Worm (Caenorhabditis elegans): ENCODE results near the gene ZK418.13.

The ZK418.13 gene

ce11 chrIII:7072452-7072851 is 3.8 kb downstream of the ZK418.13 start, which contains the start of gene lin-37:
TSS of gene lin-37 (minus strand) at chrIII:7072552.
- TF ChIP-seq nhr-25 (tag; optimal IDR thresholded peaks at IDR 0.05): no peak
- TF ChIP-seq jun-1 (tag; optimal IDR thresholded peaks at IDR 0.05): no peak
- no peak for TF ChIP-seq nhr-12 (tag; optimal IDR thresholded peaks at IDR 0.05)

DNA sequence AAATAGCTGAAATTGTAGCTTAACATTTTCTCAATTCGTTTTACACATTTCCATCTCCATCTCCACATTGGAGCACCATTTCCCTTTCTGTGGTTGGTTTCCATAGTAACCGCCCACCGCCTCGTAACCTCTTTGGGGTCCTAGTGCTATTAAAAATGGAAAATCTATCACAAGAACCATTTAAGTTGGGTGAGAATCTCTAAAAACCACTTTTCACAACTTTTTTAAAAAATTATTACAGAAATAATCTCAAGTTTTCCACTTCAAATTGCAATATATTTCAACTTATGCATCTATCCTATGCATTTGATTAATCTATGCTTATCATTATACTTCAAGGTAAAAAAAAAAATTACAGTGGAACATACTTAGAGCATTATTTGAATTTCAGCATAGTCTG is 6.3 kb downstream of the ZK418.13 start, which contains the start of gene tmem-17:
Gene tmem-17 (plus strand): TSS at position 301 of the 400 bp plus-strand sequence.
- TF ChIP-seq pha-4 (tag; optimal IDR thresholded peaks at IDR 0.05) (no peak), nhr-23 (tag; optimal IDR thresholded peaks at IDR 0.05) (no peak), ama-1 (optimal IDR thresholded peaks at IDR 0.05) (no peak), ZK546.5 (tag; optimal IDR thresholded peaks at IDR 0.05) (no peak), elt-2 (tag; optimal IDR thresholded peaks at IDR 0.05) (no peak), nhr-28 (tag; optimal IDR thresholded peaks at IDR 0.05) (no peak), snpc-4 (tag; optimal IDR thresholded peaks at IDR 0.05) (no peak), skn-1 (tag; optimal IDR thresholded peaks at IDR 0.05) (no peak), lin-15B (tag; optimal IDR thresholded peaks at IDR 0.05) (no peak), nfya-1 (tag; optimal IDR thresholded peaks at IDR 0.05; ENCODE audit: insufficient read depth) (no peak), mdl-1 (tag; optimal IDR thresholded peaks at IDR 0.05) (no peak)

- no peak for TF ChIP-seq mml-1 (tag; optimal IDR thresholded peaks at IDR 0.05)
- peak; percentile 32 for TF ChIP-seq snpc-4 (tag; optimal IDR thresholded peaks at IDR 0.05)
- peak; percentile 46 for TF ChIP-seq nfya-1 (tag; optimal IDR thresholded peaks at IDR 0.05; ENCODE audit: insufficient read depth)
- peak; percentile 25 for TF ChIP-seq nhr-23 (tag; optimal IDR thresholded peaks at IDR 0.05)
- TF ChIP-seq hmg-11 (tag; optimal IDR thresholded peaks at IDR 0.05): peak; percentile 55
- no peak for TF ChIP-seq ceh-16 (tag; optimal IDR thresholded peaks at IDR 0.05)
- TF ChIP-seq aly-2 (tag; optimal IDR thresholded peaks at IDR 0.05): no peak
- peak; percentile 52 for TF ChIP-seq lin-15B (tag; optimal IDR thresholded peaks at IDR 0.05)
- no peak for TF ChIP-seq nhr-237 (tag; optimal IDR thresholded peaks at IDR 0.05)
- no peak for TF ChIP-seq elt-1 (tag; optimal IDR thresholded peaks at IDR 0.05)
- peak; percentile 69 for TF ChIP-seq pha-4 (tag; optimal IDR thresholded peaks at IDR 0.05)
Measured at ce11 chrIII:7068520-7069113, 7.7 kb downstream of the ZK418.13 start, which contains the start of the genes ubc-18 and R01H2.8. TSS of gene ubc-18 (minus strand) at chrIII:7068570. TSS of gene R01H2.8 (plus strand) at chrIII:7069063.

DNA sequence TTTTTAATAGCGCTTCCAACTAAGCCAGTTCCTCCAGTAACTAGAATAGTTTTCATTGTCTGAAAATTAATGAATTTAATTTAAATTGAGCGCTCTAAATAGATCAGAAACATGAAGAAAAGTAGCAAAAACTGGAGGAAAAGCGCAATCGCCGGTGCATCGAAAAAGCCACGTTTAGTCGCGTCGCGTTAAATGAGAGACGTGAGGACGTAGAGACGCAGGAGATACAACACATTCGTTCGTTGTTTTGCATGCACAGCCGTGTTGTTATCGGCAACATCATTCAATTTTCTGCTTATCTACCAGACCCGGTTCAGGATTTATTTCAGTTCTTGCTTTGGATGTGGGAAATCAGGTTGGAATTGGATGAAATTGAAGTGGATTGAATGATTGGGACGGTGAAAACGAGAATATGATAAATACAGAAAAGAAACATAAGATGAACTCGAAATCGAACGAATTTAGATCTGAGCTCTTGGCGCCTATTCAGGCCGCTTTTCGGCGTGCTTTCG is 8.8 kb downstream of the ZK418.13 start, which contains the start of gene ger-1:
Gene ger-1 (minus strand): TSS at position 93 of the 512 bp plus-strand sequence.
- TF ChIP-seq elt-2 (tag; optimal IDR thresholded peaks at IDR 0.05) (peak; percentile 23), nfya-1 (tag; optimal IDR thresholded peaks at IDR 0.05; ENCODE audit: insufficient read depth) (no peak)

ce11 chrIII:7064185-7064584 is 12.1 kb downstream of the ZK418.13 start, which contains the start of gene R01H2.4:
TSS of gene R01H2.4 (minus strand) at chrIII:7064285.
- TF ChIP-seq R02D3.7 (tag; optimal IDR thresholded peaks at IDR 0.05) (no peak), lin-15B (tag; optimal IDR thresholded peaks at IDR 0.05) (no peak), unc-62 (GFP tag; optimal IDR thresholded peaks at IDR 0.05) (no peak), ceh-82 (tag; optimal IDR thresholded peaks at IDR 0.05) (no peak), nhr-12 (tag; optimal IDR thresholded peaks at IDR 0.05) (no peak), lsy-12 (tag; optimal IDR thresholded peaks at IDR 0.05) (no peak), unc-39 (tag; optimal IDR thresholded peaks at IDR 0.05) (no peak), ztf-11 (tag; optimal IDR thresholded peaks at IDR 0.05) (no peak), aly-2 (tag; optimal IDR thresholded peaks at IDR 0.05) (no peak), daf-12 (tag; optimal IDR thresholded peaks at IDR 0.05) (no peak), zag-1 (tag; optimal IDR thresholded peaks at IDR 0.05) (no peak), tbx-2 (tag; optimal IDR thresholded peaks at IDR 0.05) (no peak), ceh-9 (tag; optimal IDR thresholded peaks at IDR 0.05) (no peak), nhr-77 (tag; optimal IDR thresholded peaks at IDR 0.05) (no peak), hmg-11 (tag; optimal IDR thresholded peaks at IDR 0.05) (no peak), elt-3 (tag; optimal IDR thresholded peaks at IDR 0.05) (no peak)

ce11 chrIII:7063061-7063460 is 13.2 kb downstream of the ZK418.13 start:
- TF ChIP-seq nhr-25 (tag; optimal IDR thresholded peaks at IDR 0.05) (no peak), eor-1 (tag; optimal IDR thresholded peaks at IDR 0.05) (no peak), fkh-10 (GFP tag; optimal IDR thresholded peaks at IDR 0.05) (no peak), nhr-67 (tag; optimal IDR thresholded peaks at IDR 0.05) (no peak), snpc-4 (tag; optimal IDR thresholded peaks at IDR 0.05) (no peak), ceh-16 (tag; optimal IDR thresholded peaks at IDR 0.05) (no peak), egl-5 (tag; optimal IDR thresholded peaks at IDR 0.05) (no peak), elt-1 (tag; optimal IDR thresholded peaks at IDR 0.05) (no peak), R02D3.7 (tag; optimal IDR thresholded peaks at IDR 0.05) (no peak)
